Worm (Caenorhabditis elegans): ENCODE data around the gene bli-2.

bli-2 gene

DNA sequence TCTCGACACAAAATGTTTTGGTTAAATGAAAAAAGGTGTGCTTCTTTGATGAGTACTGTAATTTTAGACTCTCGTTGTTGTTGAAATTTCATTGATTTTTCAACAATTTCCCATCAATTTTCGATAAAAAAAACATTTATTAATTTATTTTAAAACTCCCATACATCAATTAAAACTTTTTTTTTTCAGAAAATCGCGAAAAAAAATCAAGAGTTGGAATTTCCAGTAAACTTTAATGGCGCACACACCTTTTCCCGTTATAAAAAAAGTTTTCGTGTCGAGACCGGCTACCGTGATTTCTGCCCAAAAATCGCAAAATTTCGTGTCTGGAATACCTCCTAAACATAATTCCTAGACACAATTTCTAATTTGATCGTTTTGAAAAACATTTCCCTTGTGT is 42.6 kb upstream of the bli-2 start, which contains the start of gene C25H3.14:
C25H3.14 (plus strand) TSS at position 301 of the 400 bp plus-strand sequence.
- TF ChIP-seq bed-3 (GFP tag; optimal IDR thresholded peaks at IDR 0.05) (no peak), ceh-43 (GFP tag; optimal IDR thresholded peaks at IDR 0.05) (no peak), drap-1 (GFP tag; optimal IDR thresholded peaks at IDR 0.05) (no peak)

DNA sequence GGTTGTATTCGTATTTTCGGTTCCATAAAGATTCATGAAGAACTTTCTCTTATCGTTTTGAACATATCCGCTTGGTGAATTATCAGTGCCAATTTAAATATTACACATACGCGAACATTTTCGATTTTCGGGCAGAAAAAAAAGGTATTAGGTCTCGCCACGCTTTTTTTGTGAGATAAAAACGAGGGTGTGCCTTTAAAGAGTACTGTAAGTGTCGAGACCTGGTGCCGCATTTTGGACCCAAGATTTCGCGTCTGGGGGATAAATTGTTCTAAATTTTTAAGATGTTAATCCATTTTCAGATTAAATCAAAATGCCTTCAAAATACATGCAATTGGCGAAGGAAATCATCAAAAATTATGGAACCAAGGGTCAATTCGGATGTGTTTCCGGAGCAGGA is 41.7 kb upstream of the bli-2 start, which contains the start of gene C25H3.3:
C25H3.3 (plus strand) TSS at position 301 of the 400 bp plus-strand sequence.
- TF ChIP-seq cnd-1 (tag; optimal IDR thresholded peaks at IDR 0.05) (no peak), zip-8 (tag; optimal IDR thresholded peaks at IDR 0.05) (no peak), nhr-237 (tag; optimal IDR thresholded peaks at IDR 0.05) (no peak), hlh-1 (tag; optimal IDR thresholded peaks at IDR 0.05) (no peak), nhr-2 (tag; optimal IDR thresholded peaks at IDR 0.05) (no peak), elt-1 (tag; optimal IDR thresholded peaks at IDR 0.05; ENCODE audit: borderline replicate concordance, insufficient read depth) (no peak), flh-1 (GFP tag; optimal IDR thresholded peaks at IDR 0.05) (no peak)

DNA sequence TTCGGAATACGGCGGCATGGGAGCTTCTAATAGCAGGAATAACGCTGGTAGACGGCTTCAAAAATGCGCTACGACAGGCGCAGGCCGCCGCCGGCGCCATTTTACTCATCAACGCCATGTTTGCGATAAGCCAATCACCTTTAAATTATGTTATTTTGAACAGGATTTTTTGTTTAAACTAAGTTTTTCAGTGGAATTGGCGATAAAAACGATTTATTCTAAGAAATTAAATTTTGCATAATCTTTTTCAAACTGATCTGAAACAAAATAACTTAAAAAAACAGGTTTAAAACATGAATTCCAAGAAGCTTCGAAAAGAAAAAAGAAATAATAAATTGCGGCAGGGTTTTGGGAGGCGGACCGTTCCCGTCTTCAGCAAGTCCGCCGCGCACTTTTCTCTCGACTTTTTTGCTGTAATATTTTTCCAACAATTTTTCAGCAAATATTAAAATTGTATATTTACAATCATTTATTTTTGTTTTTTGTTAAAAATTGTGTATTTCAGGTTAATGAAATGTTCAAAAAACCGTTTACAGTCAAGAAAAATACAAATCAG is 39.1 kb upstream of the bli-2 start, which contains the start of the genes ndub-5 and eif-2D:
ndub-5 (minus strand) TSS at position 138 of the 556 bp plus-strand sequence.
eif-2D (plus strand) TSS at position 506 of the 556 bp plus-strand sequence.
- TF ChIP-seq lsy-2 (tag; optimal IDR thresholded peaks at IDR 0.05) = peak; percentile 2
- no peak for TF ChIP-seq ham-2 (GFP tag; optimal IDR thresholded peaks at IDR 0.05)
- no peak for TF ChIP-seq cnd-1 (tag; optimal IDR thresholded peaks at IDR 0.05)
- no peak for TF ChIP-seq tbx-8 (GFP tag; optimal IDR thresholded peaks at IDR 0.05)
- TF ChIP-seq mep-1 (tag; optimal IDR thresholded peaks at IDR 0.05) = peak; percentile 37
- no peak for TF ChIP-seq elt-3 (tag; optimal IDR thresholded peaks at IDR 0.05)
- no peak for TF ChIP-seq zip-8 (tag; optimal IDR thresholded peaks at IDR 0.05)
- TF ChIP-seq nhr-12 (tag; optimal IDR thresholded peaks at IDR 0.05) = no peak
- no peak for TF ChIP-seq ces-1 (GFP tag; optimal IDR thresholded peaks at IDR 0.05)
- TF ChIP-seq lin-32 (GFP tag; optimal IDR thresholded peaks at IDR 0.05) = no peak
- no peak for TF ChIP-seq drap-1 (GFP tag; optimal IDR thresholded peaks at IDR 0.05)
- TF ChIP-seq sem-2 (GFP tag; optimal IDR thresholded peaks at IDR 0.05) = no peak

DNA sequence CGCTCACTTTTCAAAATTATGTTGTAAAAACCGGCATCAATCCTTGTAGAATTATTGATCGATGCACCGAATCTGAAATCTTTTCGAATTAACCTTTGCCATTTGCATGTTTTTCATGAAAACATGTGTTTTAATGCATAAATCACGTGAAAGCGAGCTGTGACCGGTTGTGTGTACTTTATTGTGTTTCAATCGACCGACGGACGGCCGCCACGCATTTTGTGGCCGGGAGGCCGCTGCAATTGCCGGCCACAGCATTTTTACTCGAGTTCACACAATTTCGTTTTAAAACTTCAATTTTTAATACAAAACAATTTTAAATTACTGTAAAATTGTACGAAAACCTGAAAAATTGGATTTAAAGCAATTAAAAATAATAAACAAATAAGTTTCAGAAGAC is 36.7 kb upstream of the bli-2 start, which contains the start of gene C25H3.11:
C25H3.11 (minus strand) TSS at position 82 of the 400 bp plus-strand sequence.
- TF ChIP-seq snpc-4 (tag; optimal IDR thresholded peaks at IDR 0.05) (no peak), nhr-2 (tag; optimal IDR thresholded peaks at IDR 0.05) (peak; percentile 12), mab-5 (tag; optimal IDR thresholded peaks at IDR 0.05) (no peak), mep-1 (tag; optimal IDR thresholded peaks at IDR 0.05) (peak; percentile 6), M03D4.4 (tag; optimal IDR thresholded peaks at IDR 0.05) (peak; percentile 8)

DNA sequence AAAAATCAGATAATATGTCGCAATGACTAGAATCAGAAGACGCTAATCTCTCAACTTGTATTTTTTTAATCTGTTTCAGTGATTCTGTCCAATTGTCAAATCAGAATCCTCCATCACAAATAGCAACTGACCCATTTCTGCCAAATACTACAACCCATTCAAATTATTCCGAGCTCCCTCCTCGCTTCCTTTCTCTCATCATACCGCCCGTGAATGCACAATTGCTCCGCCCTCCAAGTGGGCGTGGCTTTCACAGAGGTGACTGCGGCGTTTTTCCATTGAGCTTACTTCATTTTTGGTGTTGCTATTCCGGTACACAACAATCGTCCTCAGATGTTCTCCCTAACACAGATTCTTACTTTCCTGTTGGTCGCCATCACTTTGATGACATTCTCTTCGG is 28.5 kb upstream of the bli-2 start, which contains the start of gene flp-27:
flp-27 (plus strand) TSS at position 301 of the 400 bp plus-strand sequence.
- TF ChIP-seq ceh-39 (tag; optimal IDR thresholded peaks at IDR 0.05) (no peak), tbx-8 (GFP tag; optimal IDR thresholded peaks at IDR 0.05) (no peak), M03D4.4 (tag; optimal IDR thresholded peaks at IDR 0.05) (no peak), ham-2 (GFP tag; optimal IDR thresholded peaks at IDR 0.05) (no peak), nhr-28 (tag; optimal IDR thresholded peaks at IDR 0.05) (no peak), mep-1 (tag; optimal IDR thresholded peaks at IDR 0.05) (no peak), zip-8 (tag; optimal IDR thresholded peaks at IDR 0.05) (no peak), ceh-83 (GFP tag; optimal IDR thresholded peaks at IDR 0.05) (no peak), elt-3 (tag; optimal IDR thresholded peaks at IDR 0.05) (no peak), snpc-4 (tag; optimal IDR thresholded peaks at IDR 0.05) (no peak), unc-120 (tag; optimal IDR thresholded peaks at IDR 0.05; ENCODE audit: poor library complexity, severe bottlenecking) (no peak), cnd-1 (tag; optimal IDR thresholded peaks at IDR 0.05) (no peak), nhr-12 (tag; optimal IDR thresholded peaks at IDR 0.05) (no peak), nhr-76 (tag; optimal IDR thresholded peaks at IDR 0.05) (no peak), lsy-2 (tag; optimal IDR thresholded peaks at IDR 0.05) (no peak), unc-39 (tag; optimal IDR thresholded peaks at IDR 0.05) (no peak), nhr-2 (tag; optimal IDR thresholded peaks at IDR 0.05) (no peak), elt-1 (tag; optimal IDR thresholded peaks at IDR 0.05; ENCODE audit: borderline replicate concordance, insufficient read depth) (no peak)

DNA sequence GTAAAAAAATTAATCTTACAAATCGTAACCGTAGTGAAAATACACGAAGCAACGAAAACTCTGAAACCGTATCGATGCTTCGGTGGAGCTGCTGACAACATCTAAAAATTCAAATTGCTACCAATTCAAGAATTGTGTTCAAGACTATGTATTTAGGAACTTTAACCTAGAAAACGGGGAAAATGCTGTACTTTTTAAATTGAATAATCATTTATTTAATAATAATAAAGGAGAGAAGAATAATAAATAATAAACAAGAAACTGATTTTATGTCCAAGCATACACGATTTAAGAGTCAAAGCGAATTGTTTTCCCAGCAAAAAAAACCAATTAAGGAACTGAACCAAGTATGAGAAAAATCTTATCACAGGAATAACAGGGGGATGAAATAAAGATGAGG is 17.3 kb upstream of the bli-2 start, which contains the start of gene C25H3.17:
C25H3.17 (minus strand) TSS at position 101 of the 400 bp plus-strand sequence.
- no peak for TF ChIP-seq nhr-76 (tag; optimal IDR thresholded peaks at IDR 0.05)
- no peak for TF ChIP-seq drap-1 (GFP tag; optimal IDR thresholded peaks at IDR 0.05)
- no peak for TF ChIP-seq M03D4.4 (tag; optimal IDR thresholded peaks at IDR 0.05)
- TF ChIP-seq ces-1 (GFP tag; optimal IDR thresholded peaks at IDR 0.05) = no peak
- TF ChIP-seq sem-2 (GFP tag; optimal IDR thresholded peaks at IDR 0.05) = no peak
- no peak for TF ChIP-seq pha-4 (tag; optimal IDR thresholded peaks at IDR 0.05)
- no peak for TF ChIP-seq unc-39 (tag; optimal IDR thresholded peaks at IDR 0.05)
- no peak for TF ChIP-seq snpc-4 (tag; optimal IDR thresholded peaks at IDR 0.05)

Data from whole organism, mixed stage, embryonic.